Worm (Caenorhabditis elegans): Measurements from ENCODE around the gene T12D8.5.

DNA sequence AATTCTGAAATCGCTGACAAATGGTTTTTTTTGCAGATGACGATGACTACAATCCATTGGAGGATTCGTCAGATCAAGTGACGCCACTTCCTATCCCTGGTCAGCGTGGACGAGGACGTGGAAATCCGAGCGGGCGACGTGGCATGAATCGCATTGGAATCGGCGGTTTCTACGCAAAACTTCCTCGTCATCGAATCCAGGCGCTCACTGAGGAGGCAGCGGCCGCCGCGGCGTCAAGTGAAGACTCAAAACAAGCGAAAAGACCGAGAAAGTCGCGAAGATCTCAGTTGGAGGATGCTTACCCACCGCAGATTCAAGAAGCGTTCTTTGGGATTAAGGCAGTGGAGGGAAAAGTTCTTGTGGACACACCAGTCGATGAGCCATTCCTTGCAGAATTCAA, 22.0 kb upstream of the T12D8.5 start:
- no peak for TF ChIP-seq elt-3 (tag; optimal IDR thresholded peaks at IDR 0.05)
- TF ChIP-seq snpc-4 (tag; optimal IDR thresholded peaks at IDR 0.05): no peak
- no peak for TF ChIP-seq lin-13 (tag; optimal IDR thresholded peaks at IDR 0.05)
- TF ChIP-seq lin-32 (GFP tag; optimal IDR thresholded peaks at IDR 0.05): no peak
- TF ChIP-seq lsy-2 (tag; optimal IDR thresholded peaks at IDR 0.05): no peak
- TF ChIP-seq cnd-1 (tag; optimal IDR thresholded peaks at IDR 0.05): no peak
- no peak for TF ChIP-seq ceh-43 (GFP tag; optimal IDR thresholded peaks at IDR 0.05)
- TF ChIP-seq pha-4 (tag; optimal IDR thresholded peaks at IDR 0.05): no peak
- no peak for TF ChIP-seq nhr-12 (tag; optimal IDR thresholded peaks at IDR 0.05)
- TF ChIP-seq unc-39 (tag; optimal IDR thresholded peaks at IDR 0.05): no peak
- TF ChIP-seq nhr-237 (tag; optimal IDR thresholded peaks at IDR 0.05): no peak
- TF ChIP-seq blmp-1 (tag; optimal IDR thresholded peaks at IDR 0.05): no peak
